In the genomic region with DNA sequence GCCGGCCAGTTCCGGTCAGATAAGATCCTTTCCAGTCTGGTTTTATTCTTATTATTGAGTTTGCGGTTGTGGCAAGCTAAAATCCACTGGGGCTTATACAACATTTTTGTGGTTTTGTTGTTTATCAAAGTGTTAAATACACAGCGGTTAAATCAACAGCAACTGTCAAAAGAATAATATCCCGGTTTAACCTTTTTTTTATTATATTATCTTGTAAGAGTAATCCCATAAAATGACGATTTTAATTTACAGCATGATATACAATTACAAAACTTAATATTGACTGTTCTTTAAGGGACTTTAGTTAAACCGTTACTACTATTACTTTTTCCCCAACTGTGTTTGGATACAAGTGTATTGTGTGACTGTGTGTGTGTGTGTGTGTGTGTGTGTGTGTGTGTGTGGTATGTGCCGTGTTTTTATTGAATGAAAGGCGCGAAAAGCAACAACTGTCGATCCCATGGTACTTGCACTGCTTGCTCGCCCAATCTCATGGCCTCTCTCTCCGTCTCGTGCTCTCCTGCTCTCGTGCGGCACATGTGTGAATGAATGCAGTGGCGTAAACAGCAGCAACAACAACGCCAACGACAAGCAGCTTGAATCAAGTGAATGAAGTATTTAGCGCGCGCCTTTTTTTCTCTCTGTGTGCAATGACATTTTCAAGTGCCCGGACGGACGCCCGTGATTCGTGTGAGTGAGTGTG, we compare ENCODE assay signal across 5 fruit fly cellular contexts.
A peak's percentile ranks its signal among the peaks of the same experiment; 100 is the strongest.
TF ChIP-seq lines count a peak whose summit lies in the region.

No protein-coding gene starts in this region.

- no peak for TF ChIP-seq CTCF in whole organism, embryonic (GFP tag; optimal IDR thresholded peaks at IDR 0.05; lab: Kevin White, UChicago)

TF ChIP-seq in whole organism, adult, 20 proteins besides CTCF, POLR2A, EP300 and RAD21:
- TF ChIP-seq Crg-1 (GFP tag; optimal IDR thresholded peaks at IDR 0.05; lab: Kevin White, UChicago) (peak; percentile 29), ovo (GFP tag; optimal IDR thresholded peaks at IDR 0.05; lab: Kevin White, UChicago) (no peak), Mnt (GFP tag; optimal IDR thresholded peaks at IDR 0.05; lab: Kevin White, UChicago) (peak; percentile 66), CG1620 (GFP tag; optimal IDR thresholded peaks at IDR 0.05; lab: Kevin White, UChicago) (no peak), pad (GFP tag; optimal IDR thresholded peaks at IDR 0.05; lab: Kevin White, UChicago) (no peak), Clk (GFP tag; optimal IDR thresholded peaks at IDR 0.05; lab: Kevin White, UChicago) (no peak), CG7045 (GFP tag; optimal IDR thresholded peaks at IDR 0.05; lab: Kevin White, UChicago) (no peak), cnc (optimal IDR thresholded peaks at IDR 0.05; lab: Kevin White, UChicago) (no peak), tj (GFP tag; optimal IDR thresholded peaks at IDR 0.05; lab: Kevin White, UChicago) (peak; percentile 1), cic (GFP tag; optimal IDR thresholded peaks at IDR 0.05; lab: Kevin White, UChicago) (peak; percentile 100), CG5204 (GFP tag; optimal IDR thresholded peaks at IDR 0.05; lab: Kevin White, UChicago) (no peak), CG33017 (tag; optimal IDR thresholded peaks at IDR 0.05; lab: Kevin White, UChicago) (peak; percentile 19), CG11617 (GFP tag; optimal IDR thresholded peaks at IDR 0.05; lab: Kevin White, UChicago) (no peak)

TF ChIP-seq in whole organism, embryonic, 481 proteins besides CTCF, POLR2A, EP300 and RAD21 (continues in another document):
- TF ChIP-seq CG7357 (GFP tag; IDR thresholded peaks at IDR 0.05; lab: Robert Waterston, UW) (no peak), NC2β (GFP tag; optimal IDR thresholded peaks at IDR 0.05; lab: Kevin White, UChicago) (no peak), HHEX (GFP tag; optimal IDR thresholded peaks at IDR 0.05; lab: Kevin White, UChicago) (peak; percentile 14), sim (GFP tag; IDR thresholded peaks at IDR 0.05; lab: Robert Waterston, UW) (no peak), PHDP (tag; optimal IDR thresholded peaks at IDR 0.05; lab: Kevin White, UChicago) (peak; percentile 20), sens (GFP tag; lab: Kevin White, UChicago) (peak; percentile 85), crol (GFP tag; IDR thresholded peaks at IDR 0.05; lab: Robert Waterston, UW) (peak; percentile 18; the same call in 1 of the 2 replicates), Fer3 (tag; optimal IDR thresholded peaks at IDR 0.05; lab: Kevin White, UChicago) (peak; percentile 16), CrebB (tag; optimal IDR thresholded peaks at IDR 0.05; lab: Kevin White, UChicago) (no peak), CG5953 (GFP tag; IDR thresholded peaks at IDR 0.05; lab: Robert Waterston, UW) (peak; percentile 21; the same call in 1 of the 2 replicates), prd (optimal IDR thresholded peaks at IDR 0.05; lab: Kevin White, UChicago) (no peak), prd (GFP tag; IDR thresholded peaks at IDR 0.05; lab: Robert Waterston, UW) (no peak), pnt (GFP tag; optimal IDR thresholded peaks at IDR 0.05; lab: Kevin White, UChicago) (no peak), CG6854 (GFP tag; optimal IDR thresholded peaks at IDR 0.05; lab: Kevin White, UChicago) (no peak), CG15479 (GFP tag; optimal IDR thresholded peaks at IDR 0.05; lab: Kevin White, UChicago) (peak; percentile 25), CG7839 (tag; optimal IDR thresholded peaks at IDR 0.05; lab: Kevin White, UChicago) (peak; percentile 17), NFAT (GFP tag; IDR thresholded peaks at IDR 0.05; lab: Robert Waterston, UW) (no peak), CG18619 (GFP tag; optimal IDR thresholded peaks at IDR 0.05; lab: Kevin White, UChicago) (peak; percentile 1)

TF ChIP-seq in whole organism, prepupa, 60 proteins besides CTCF, POLR2A, EP300 and RAD21 (continues in another document):
- peak; percentile 14 for TF ChIP-seq net (GFP tag; optimal IDR thresholded peaks at IDR 0.05; lab: Kevin White, UChicago)
- TF ChIP-seq Hr38 (GFP tag; optimal IDR thresholded peaks at IDR 0.05; lab: Kevin White, UChicago) = no peak
- peak; percentile 19; the same call in 1 of the 2 replicates for TF ChIP-seq CG15336 (GFP tag; IDR thresholded peaks at IDR 0.05; lab: Robert Waterston, UW)
- TF ChIP-seq acj6 (GFP tag; optimal IDR thresholded peaks at IDR 0.05; lab: Kevin White, UChicago) = no peak
- peak; percentile 29; the same call in 1 of the 3 replicates for TF ChIP-seq CG8119 (GFP tag; IDR thresholded peaks at IDR 0.05; lab: Robert Waterston, UW)
- peak; percentile 44 for TF ChIP-seq CG34406 (GFP tag; optimal IDR thresholded peaks at IDR 0.05; lab: Kevin White, UChicago)
- no peak for TF ChIP-seq Sox102F (GFP tag; optimal IDR thresholded peaks at IDR 0.05; lab: Kevin White, UChicago)
- peak; percentile 48 for TF ChIP-seq CG16779 (tag; optimal IDR thresholded peaks at IDR 0.05; lab: Kevin White, UChicago)
- peak; percentile 13 for TF ChIP-seq pdm3 (GFP tag; optimal IDR thresholded peaks at IDR 0.05; lab: Kevin White, UChicago)
- TF ChIP-seq CG32006 (GFP tag; optimal IDR thresholded peaks at IDR 0.05; lab: Kevin White, UChicago) = peak; percentile 47
- TF ChIP-seq spab (GFP tag; optimal IDR thresholded peaks at IDR 0.05; lab: Kevin White, UChicago) = no peak
- TF ChIP-seq cyc (GFP tag; optimal IDR thresholded peaks at IDR 0.05; lab: Kevin White, UChicago) = peak; percentile 8
- peak; percentile 58 for TF ChIP-seq Smox (GFP tag; optimal IDR thresholded peaks at IDR 0.05; lab: Kevin White, UChicago)
- no peak for TF ChIP-seq Ets21C (GFP tag; optimal IDR thresholded peaks at IDR 0.05; lab: Kevin White, UChicago)
- TF ChIP-seq salr (GFP tag; optimal IDR thresholded peaks at IDR 0.05; lab: Kevin White, UChicago) = no peak
- TF ChIP-seq fd85E (GFP tag; optimal IDR thresholded peaks at IDR 0.05; lab: Kevin White, UChicago) = no peak
- TF ChIP-seq Hr4 (GFP tag; optimal IDR thresholded peaks at IDR 0.05; lab: Kevin White, UChicago) = peak; percentile 18
- peak; percentile 41; the same call in 2 of the 3 replicates for TF ChIP-seq eg (GFP tag; IDR thresholded peaks at IDR 0.05; lab: Robert Waterston, UW)

TF ChIP-seq in whole organism, pupa, 21 proteins besides CTCF, POLR2A, EP300 and RAD21 (continues in another document):
- TF ChIP-seq rn (GFP tag; IDR thresholded peaks at IDR 0.05; lab: Robert Waterston, UW) (no peak), Ets98B (GFP tag; IDR thresholded peaks at IDR 0.05; lab: Robert Waterston, UW) (peak; percentile 35; the same call in 1 of the 2 replicates), EcR (GFP tag; optimal IDR thresholded peaks at IDR 0.05; lab: Kevin White, UChicago) (peak; percentile 65), CG10348 (GFP tag; IDR thresholded peaks at IDR 0.05; lab: Robert Waterston, UW) (no peak), D1 (tag; optimal IDR thresholded peaks at IDR 0.05; lab: Kevin White, UChicago) (no peak), CG8301 (tag; optimal IDR thresholded peaks at IDR 0.05; lab: Kevin White, UChicago) (no peak), CG34367 (tag; optimal IDR thresholded peaks at IDR 0.05; lab: Kevin White, UChicago) (peak; percentile 2), CG8159 (tag; optimal IDR thresholded peaks at IDR 0.05; lab: Kevin White, UChicago) (peak; percentile 59), CG12605 (GFP tag; IDR thresholded peaks at IDR 0.05; lab: Robert Waterston, UW) (0 out of 2 replicates have a peak, but pooled peaks have one; percentile 20), Snoo (tag; optimal IDR thresholded peaks at IDR 0.05; lab: Kevin White, UChicago) (peak; percentile 42), fd96Ca (GFP tag; IDR thresholded peaks at IDR 0.05; lab: Robert Waterston, UW) (peak; percentile 77; the same call in 2 of the 3 replicates), gl (tag; optimal IDR thresholded peaks at IDR 0.05; lab: Kevin White, UChicago) (no peak), CG9948 (tag; optimal IDR thresholded peaks at IDR 0.05; lab: Kevin White, UChicago) (peak; percentile 6), CG13204 (GFP tag; optimal IDR thresholded peaks at IDR 0.05; lab: Kevin White, UChicago) (peak; percentile 66), CG4496 (GFP tag; IDR thresholded peaks at IDR 0.05; lab: Robert Waterston, UW) (peak; percentile 71), CG15710 (tag; optimal IDR thresholded peaks at IDR 0.05; lab: Kevin White, UChicago) (peak; percentile 36), CG32121 (GFP tag; IDR thresholded peaks at IDR 0.05; lab: Robert Waterston, UW) (peak; percentile 20; the same call in 1 of the 2 replicates), Pif1B (GFP tag; optimal IDR thresholded peaks at IDR 0.05; lab: Kevin White, UChicago) (no peak), CG14655 (GFP tag; optimal IDR thresholded peaks at IDR 0.05; lab: Kevin White, UChicago) (peak; percentile 30)

TF ChIP-seq in whole organism, wandering third instar larva, 38 proteins besides CTCF, POLR2A, EP300 and RAD21:
- TF ChIP-seq psq (GFP tag; optimal IDR thresholded peaks at IDR 0.05; lab: Kevin White, UChicago) = peak; percentile 49
- peak; percentile 60 for TF ChIP-seq Dif (GFP tag; optimal IDR thresholded peaks at IDR 0.05; lab: Kevin White, UChicago; ENCODE audit: partially characterized antibody)
- peak; percentile 94 for TF ChIP-seq Dfd (GFP tag; optimal IDR thresholded peaks at IDR 0.05; lab: Kevin White, UChicago)
- TF ChIP-seq br (GFP tag; optimal IDR thresholded peaks at IDR 0.05; lab: Kevin White, UChicago) = peak; percentile 5
- TF ChIP-seq Mio (GFP tag; optimal IDR thresholded peaks at IDR 0.05; lab: Kevin White, UChicago) = no peak
- TF ChIP-seq dl (GFP tag; optimal IDR thresholded peaks at IDR 0.05; lab: Kevin White, UChicago; ENCODE audit: insufficient read depth in 1 of 2, partially characterized antibody in 2 of 2) = peak; percentile 32 to 37
- TF ChIP-seq N (GFP tag; optimal IDR thresholded peaks at IDR 0.05; lab: Kevin White, UChicago) = peak; percentile 41
- TF ChIP-seq Hnf4 (GFP tag; optimal IDR thresholded peaks at IDR 0.05; lab: Kevin White, UChicago) = peak; percentile 42
- peak; percentile 16 for TF ChIP-seq fru (GFP tag; optimal IDR thresholded peaks at IDR 0.05; lab: Kevin White, UChicago)
- TF ChIP-seq foxo (GFP tag; optimal IDR thresholded peaks at IDR 0.05; lab: Kevin White, UChicago) = peak in 1 of 2 experiments; percentile 23
- no peak for TF ChIP-seq Hr83 (GFP tag; optimal IDR thresholded peaks at IDR 0.05; lab: Kevin White, UChicago; ENCODE audit: poor library complexity, severe bottlenecking)
- no peak for TF ChIP-seq usp (GFP tag; optimal IDR thresholded peaks at IDR 0.05; lab: Kevin White, UChicago)
- TF ChIP-seq Vsx2 (GFP tag; optimal IDR thresholded peaks at IDR 0.05; lab: Kevin White, UChicago; ENCODE audit: partially characterized antibody) = peak; percentile 89
- TF ChIP-seq h (GFP tag; optimal IDR thresholded peaks at IDR 0.05; lab: Kevin White, UChicago) = peak; percentile 46
- peak; percentile 50 for TF ChIP-seq OdsH (GFP tag; optimal IDR thresholded peaks at IDR 0.05; lab: Kevin White, UChicago)
